Fruit fly (Drosophila melanogaster) whole organism, embryonic: Measurements from ENCODE around the gene CG5377.
A peak's percentile ranks its signal among the peaks of the same experiment; 100 is the strongest.

Experiments
- ATbp ChIP-seq: fragments of 200-800 bp; sonication (Bioruptor generic); optimal IDR thresholded peaks from 2 replicates; lab custom pipeline; 2017; ENCODE audit warnings: missing biosample characterization, mild to moderate bottlenecking, missing genetic modification characterization, missing genetic modification reagents
- Adf1 ChIP-seq: fragments of 200-800 bp; sonication (Bioruptor generic); IDR thresholded peaks from 2 replicates; pipeline ENCODE4 v1.3.6; 2022; ENCODE audit warnings: missing biosample characterization, missing genetic modification characterization
- Aef1 ChIP-seq: fragments of 200-800 bp; sonication (Bioruptor generic); IDR thresholded peaks from 3 replicates; pipeline ENCODE4 v1.3.6; 2022; ENCODE audit warnings: missing biosample characterization, missing genetic modification characterization
- Asciz ChIP-seq: fragments of 200-800 bp; sonication (Bioruptor generic); optimal IDR thresholded peaks from 2 replicates; lab custom pipeline; 2017; ENCODE audit warnings: missing biosample characterization, mild to moderate bottlenecking, missing genetic modification characterization, missing genetic modification reagents
- Atf6 ChIP-seq: fragments of 200-800 bp; sonication (Bioruptor generic); IDR thresholded peaks from 2 replicates; pipeline ENCODE4 v1.3.6; 2022; ENCODE audit warnings: missing biosample characterization, missing genetic modification characterization
- C15 ChIP-seq: fragments of 200-800 bp; sonication (Bioruptor generic); IDR thresholded peaks from 3 replicates; pipeline ENCODE4 v1.3.6; 2022; ENCODE audit warnings: missing biosample characterization, missing genetic modification characterization
- CG14667 ChIP-seq: fragments of 200-800 bp; sonication (Bioruptor generic); IDR thresholded peaks from 2 replicates; pipeline ENCODE4 v1.3.6; 2022; ENCODE audit warnings: missing biosample characterization, missing genetic modification characterization
- CG16779 ChIP-seq: fragments of 200-800 bp; sonication (Bioruptor generic); IDR thresholded peaks from 2 replicates; pipeline ENCODE4 v1.3.6; 2022; ENCODE audit warnings: missing biosample characterization, missing genetic modification characterization
- CG16813 ChIP-seq: fragments of 200-800 bp; sonication (Bioruptor generic); IDR thresholded peaks from 3 replicates; pipeline ENCODE4 v1.3.6; 2022; ENCODE audit warnings: missing biosample characterization, missing genetic modification characterization; ENCODE audit not compliant: partially characterized antibody
- CG17385 ChIP-seq: fragments of 200-800 bp; sonication (Bioruptor generic); optimal IDR thresholded peaks from 3 replicates; lab custom pipeline; 2018; ENCODE audit warnings: missing biosample characterization, mild to moderate bottlenecking, missing genetic modification characterization
- CG33557 ChIP-seq: fragments of 200-800 bp; sonication (Bioruptor generic); optimal IDR thresholded peaks from 2 replicates; lab custom pipeline; 2019; ENCODE audit warnings: missing biosample characterization, mild to moderate bottlenecking, missing genetic modification characterization, moderate library complexity
- CG4282 ChIP-seq: fragments of 200-800 bp; sonication (Bioruptor generic); optimal IDR thresholded peaks from 2 replicates; lab custom pipeline; 2016; ENCODE audit warnings: missing biosample characterization, missing genetic modification characterization
- CG6683 ChIP-seq: fragments of 200-800 bp; sonication (Bioruptor generic); optimal IDR thresholded peaks from 2 replicates; lab custom pipeline; 2017; ENCODE audit warnings: missing biosample characterization, mild to moderate bottlenecking, missing genetic modification characterization, missing genetic modification reagents
- CG8944 ChIP-seq: fragments of 200-800 bp; sonication (Bioruptor generic); optimal IDR thresholded peaks from 3 replicates; lab custom pipeline; 2016; ENCODE audit warnings: missing biosample characterization, missing genetic modification characterization
- CHES-1-like ChIP-seq: fragments of 200-800 bp; sonication (Bioruptor generic); optimal IDR thresholded peaks from 2 replicates; lab custom pipeline; 2016; ENCODE audit warnings: missing biosample characterization, missing genetic modification characterization
- Ets65A ChIP-seq: fragments of 200-800 bp; sonication (Bioruptor generic); peaks from one replicate; lab custom pipeline; 2016; ENCODE audit warnings: missing biosample characterization, missing genetic modification characterization
- H15 ChIP-seq: fragments of 200-800 bp; sonication (Bioruptor generic); IDR thresholded peaks from 3 replicates; pipeline ENCODE4 v1.3.6; 2022; ENCODE audit warnings: missing biosample characterization, missing genetic modification characterization
- HLH54F ChIP-seq: fragments of 200-800 bp; sonication (Bioruptor generic); optimal IDR thresholded peaks from 3 replicates; lab custom pipeline; 2016; ENCODE audit warnings: missing biosample characterization, missing genetic modification characterization
- Hr78 ChIP-seq, 2 experiments: fragments of 200-800 bp in 1 of 2; fragments of >200 bp in 1 of 2; sonication (Bioruptor generic) in 1 of 2; optimal IDR thresholded peaks; 2 replicates each; lab custom pipeline; 2017 to 2019; ENCODE audit warnings: missing biosample characterization in 2 of 2, missing genetic modification characterization in 2 of 2, mild to moderate bottlenecking in 1 of 2, moderate library complexity in 1 of 2
- Med ChIP-seq: fragments of 200-800 bp; sonication (Bioruptor generic); peaks from one replicate; lab custom pipeline; 2016; ENCODE audit warnings: missing biosample characterization, missing genetic modification characterization, mild to moderate bottlenecking, inconsistent platforms, moderate library complexity
- Mes4 ChIP-seq: fragments of 200-800 bp; sonication (Bioruptor generic); optimal IDR thresholded peaks from 2 replicates; lab custom pipeline; 2016; ENCODE audit warnings: missing biosample characterization, missing genetic modification characterization
- NfI ChIP-seq: fragments of 200-800 bp; sonication (Bioruptor generic); optimal IDR thresholded peaks from 3 replicates; lab custom pipeline; 2018; ENCODE audit warnings: missing biosample characterization, mild to moderate bottlenecking, missing genetic modification characterization, moderate library complexity
- Pdp1 ChIP-seq, 2 experiments: fragments of 200-800 bp; sonication (Bioruptor generic); optimal IDR thresholded peaks; 3 replicates each; lab custom pipeline; 2016; ENCODE audit warnings: missing biosample characterization in 2 of 2, missing genetic modification characterization in 2 of 2, mild to moderate bottlenecking in 1 of 2, moderate library complexity in 1 of 2
- Rx ChIP-seq: fragments of 200-800 bp; sonication (Bioruptor generic); IDR thresholded peaks from 2 replicates; pipeline ENCODE4 v1.3.6; 2022; ENCODE audit warnings: missing biosample characterization, missing genetic modification characterization
- Sox100B ChIP-seq: fragments of 200-800 bp; sonication (Bioruptor generic); optimal IDR thresholded peaks from 3 replicates; lab custom pipeline; 2018; ENCODE audit warnings: missing biosample characterization, mild to moderate bottlenecking, missing genetic modification characterization
- Stat92E ChIP-seq, 3 experiments: fragments of >200 bp in 2 of 3; fragments of 200-800 bp in 1 of 3; sonication (Bioruptor generic) in 1 of 3; optimal IDR thresholded peaks; 2 replicates each; lab custom pipeline; 2017 to 2019; ENCODE audit warnings: missing biosample characterization in 3 of 3, missing genetic modification characterization in 3 of 3, mild to moderate bottlenecking in 1 of 3, moderate library complexity in 1 of 3
- TFAM ChIP-seq: fragments of 200-800 bp; sonication (Bioruptor generic); optimal IDR thresholded peaks from 2 replicates; lab custom pipeline; 2017; ENCODE audit warnings: missing biosample characterization, missing genetic modification characterization, inconsistent platforms
- ato ChIP-seq: fragments of 200-800 bp; sonication (Bioruptor generic); IDR thresholded peaks from 2 replicates; pipeline ENCODE4 v1.3.6; 2022; ENCODE audit warnings: missing biosample characterization, missing genetic modification characterization; ENCODE audit not compliant: partially characterized antibody
- ci ChIP-seq: fragments of 200-800 bp; sonication (Bioruptor generic); IDR thresholded peaks from 3 replicates; pipeline ENCODE4 v1.3.6; 2022; ENCODE audit warnings: missing biosample characterization, missing genetic modification characterization
- esg ChIP-seq: fragments of 200-800 bp; sonication (Bioruptor generic); conservative IDR thresholded peaks from 2 replicates; pipeline ENCODE4 v1.3.6; 2022; ENCODE audit warnings: missing biosample characterization, missing genetic modification characterization
- grn ChIP-seq: fragments of 200-800 bp; sonication (Bioruptor generic); optimal IDR thresholded peaks from 3 replicates; lab custom pipeline; 2017; ENCODE audit warnings: missing biosample characterization, missing genetic modification characterization
- kay ChIP-seq: fragments of 200-800 bp; sonication (Bioruptor generic); optimal IDR thresholded peaks from 2 replicates; lab custom pipeline; 2016; ENCODE audit warnings: missing biosample characterization, missing genetic modification characterization
- lilli ChIP-seq: fragments of 200-800 bp; sonication (Bioruptor generic); optimal IDR thresholded peaks from 3 replicates; lab custom pipeline; 2016; ENCODE audit warnings: missing biosample characterization, missing genetic modification characterization
- oc ChIP-seq: fragments of 200-800 bp; sonication (Bioruptor generic); optimal IDR thresholded peaks from 2 replicates; lab custom pipeline; 2018; ENCODE audit warnings: missing biosample characterization, mild to moderate bottlenecking, missing genetic modification characterization, moderate library complexity
- pan ChIP-seq, 4 experiments: fragments of >200 bp in 3 of 4; fragments of 200-800 bp in 1 of 4; sonication (Bioruptor generic) in 1 of 4; optimal IDR thresholded peaks in 3 of 4; IDR thresholded peaks in 1 of 4; 2 replicates each; pipeline versions ENCODE4 v1.3.6 to Lab custom; 2017 to 2022; ENCODE audit warnings: missing biosample characterization in 2 of 4, missing genetic modification characterization in 2 of 4, mixed read lengths in 1 of 4
- schlank ChIP-seq: fragments of 200-800 bp; sonication (Bioruptor generic); optimal IDR thresholded peaks from 2 replicates; lab custom pipeline; 2018; ENCODE audit warnings: missing biosample characterization, mild to moderate bottlenecking, missing genetic modification characterization
- seq ChIP-seq: fragments of 200-800 bp; sonication (Bioruptor generic); IDR thresholded peaks from 2 replicates; pipeline ENCODE4 v1.3.6; 2022; ENCODE audit warnings: missing biosample characterization, missing genetic modification characterization
- sr ChIP-seq: fragments of 200-800 bp; sonication (Bioruptor generic); IDR thresholded peaks from 3 replicates; pipeline ENCODE4 v1.3.6; 2022; ENCODE audit warnings: missing biosample characterization, missing genetic modification characterization
- ssp ChIP-seq: fragments of 200-800 bp; sonication (Bioruptor generic); IDR thresholded peaks from 2 replicates; pipeline ENCODE4 v1.3.6; 2022; ENCODE audit warnings: missing biosample characterization, missing genetic modification characterization
- stwl ChIP-seq: fragments of 200-800 bp; sonication (Bioruptor generic); optimal IDR thresholded peaks from 3 replicates; lab custom pipeline; 2018; ENCODE audit warnings: missing biosample characterization, mild to moderate bottlenecking, missing genetic modification characterization, moderate library complexity

Gene CG5377

dm6 chr3R:22465984-22466530 is 1.9 kb downstream of the CG5377 start, which contains the start of gene Pebp1:
Pebp1 (plus strand) TSS chr3R:22466034.
- TF ChIP-seq grn (GFP tag; lab: Kevin White, UChicago), result no peak
- TF ChIP-seq CG17385 (GFP tag; lab: Kevin White, UChicago), result no peak
- TF ChIP-seq pan (optimal IDR thresholded peaks at IDR 0.05; lab: Kevin White, UChicago), result no peak
- no peak for TF ChIP-seq pan (GFP tag; optimal IDR thresholded peaks at IDR 0.05 in 1 of 2, IDR thresholded peaks at IDR 0.05 in 1 of 2)
- no peak for TF ChIP-seq Adf1 (GFP tag; lab: Robert Waterston, UW)
- no peak for TF ChIP-seq schlank (tag; lab: Kevin White, UChicago)
- TF ChIP-seq kay (GFP tag; lab: Kevin White, UChicago), result no peak
- TF ChIP-seq ato, result 0 out of 2 replicates have a peak, but pooled peaks have one; percentile 8
- no peak for TF ChIP-seq CG14667
- no peak for TF ChIP-seq Atf6 (GFP tag; lab: Robert Waterston, UW)
- no peak for TF ChIP-seq Aef1 (GFP tag; lab: Robert Waterston, UW)
- TF ChIP-seq CG8944 (GFP tag; lab: Kevin White, UChicago), result no peak
- TF ChIP-seq stwl (tag; lab: Kevin White, UChicago), result no peak
- no peak for TF ChIP-seq ATbp
- no peak for TF ChIP-seq Mes4
- no peak for TF ChIP-seq HLH54F
- TF ChIP-seq NfI (GFP tag; lab: Kevin White, UChicago), result no peak
- TF ChIP-seq Asciz (GFP tag; lab: Kevin White, UChicago), result no peak
- no peak for TF ChIP-seq esg
- TF ChIP-seq Sox100B (GFP tag; lab: Kevin White, UChicago), result no peak
- no peak for TF ChIP-seq CG33557 (GFP tag; lab: Kevin White, UChicago)
- TF ChIP-seq ci (GFP tag; lab: Robert Waterston, UW), result 0 out of 3 replicates have a peak, but pooled peaks have one; percentile 19
- TF ChIP-seq seq (GFP tag; lab: Robert Waterston, UW), result no peak
- no peak for TF ChIP-seq ssp (GFP tag; lab: Robert Waterston, UW)
- TF ChIP-seq Ets65A, result peak; percentile 76
- no peak for TF ChIP-seq CG16813
- peak; percentile 74 for TF ChIP-seq Med (GFP tag; lab: Kevin White, UChicago)
- TF ChIP-seq Stat92E (GFP tag; optimal IDR thresholded peaks at IDR 0.05; lab: Kevin White, UChicago), result no peak
- no peak for TF ChIP-seq oc (tag; lab: Kevin White, UChicago)
- TF ChIP-seq H15 (GFP tag; lab: Robert Waterston, UW), result no peak
- TF ChIP-seq TFAM (GFP tag; lab: Kevin White, UChicago), result no peak
- no peak for TF ChIP-seq C15 (GFP tag; lab: Robert Waterston, UW)
- TF ChIP-seq CG6683 (GFP tag; lab: Kevin White, UChicago), result no peak
- no peak for TF ChIP-seq Rx (GFP tag; lab: Robert Waterston, UW)
- peak; percentile 10 for TF ChIP-seq lilli (GFP tag; lab: Kevin White, UChicago)
- TF ChIP-seq CG4282 (GFP tag; lab: Kevin White, UChicago), result no peak
- TF ChIP-seq CHES-1-like (GFP tag; lab: Kevin White, UChicago), result no peak
- TF ChIP-seq CG16779 (GFP tag; lab: Robert Waterston, UW), result no peak
- TF ChIP-seq, all 482 proteins: peak for 5

- TF ChIP-seq Hr78 (GFP tag; optimal IDR thresholded peaks at IDR 0.05; lab: Kevin White, UChicago) (peak in 1 of 2 experiments; percentile 2), HLH54F (no peak), sr (GFP tag; lab: Robert Waterston, UW) (0 out of 3 replicates have a peak, but pooled peaks have one; percentile 19), Pdp1 (GFP tag; optimal IDR thresholded peaks at IDR 0.05; lab: Kevin White, UChicago) (peak in 1 of 2 experiments; percentile 34)
These were observed 2.8 kb downstream of the CG5377 start for dm6 chr3R:22465138-22465537.
